Worm (Caenorhabditis elegans) whole organism, L2 larva: Measurements from ENCODE around the gene K09E4.1.

ENCODE experiments used
- ZK546.5 ChIP-seq: sonication (generic microtip); optimal IDR thresholded peaks from 2 replicates; lab custom pipeline; 2017; ENCODE audit warnings: missing biosample characterization, missing genetic modification characterization
- alr-1 ChIP-seq: fragments of 150-350 bp; optimal IDR thresholded peaks from 2 replicates; lab custom pipeline; 2014; ENCODE audit warnings: missing biosample characterization, missing genetic modification characterization
- aly-2 ChIP-seq: fragments of 150-350 bp; optimal IDR thresholded peaks from 2 replicates; lab custom pipeline; 2014; ENCODE audit warnings: missing biosample characterization, missing genetic modification characterization
- ama-1 ChIP-seq: fragments of 150-350 bp; optimal IDR thresholded peaks from 2 replicates; lab custom pipeline; 2018; ENCODE audit warnings: inconsistent platforms
- blmp-1 ChIP-seq: sonication (generic microtip); optimal IDR thresholded peaks from 2 replicates; lab custom pipeline; 2017; ENCODE audit warnings: missing genetic modification characterization, mild to moderate bottlenecking, missing compliant biosample characterization, antibody characterized with exemption, moderate library complexity; ENCODE audit not compliant: insufficient read depth
- egl-27 ChIP-seq: sonication (generic microtip); optimal IDR thresholded peaks from 3 replicates; lab custom pipeline; 2017; ENCODE audit warnings: missing biosample characterization, missing genetic modification reagents, missing genetic modification characterization
- fos-1 ChIP-seq: fragments of 150-350 bp; optimal IDR thresholded peaks from 2 replicates; lab custom pipeline; 2014; ENCODE audit warnings: missing biosample characterization, missing genetic modification characterization
- nhr-77 ChIP-seq: fragments of 150-350 bp; optimal IDR thresholded peaks from 2 replicates; lab custom pipeline; 2014; ENCODE audit warnings: missing biosample characterization, missing genetic modification characterization
- skn-1 ChIP-seq: sonication (generic microtip); optimal IDR thresholded peaks from 2 replicates; lab custom pipeline; 2017; ENCODE audit warnings: missing biosample characterization, missing genetic modification characterization

DNA sequence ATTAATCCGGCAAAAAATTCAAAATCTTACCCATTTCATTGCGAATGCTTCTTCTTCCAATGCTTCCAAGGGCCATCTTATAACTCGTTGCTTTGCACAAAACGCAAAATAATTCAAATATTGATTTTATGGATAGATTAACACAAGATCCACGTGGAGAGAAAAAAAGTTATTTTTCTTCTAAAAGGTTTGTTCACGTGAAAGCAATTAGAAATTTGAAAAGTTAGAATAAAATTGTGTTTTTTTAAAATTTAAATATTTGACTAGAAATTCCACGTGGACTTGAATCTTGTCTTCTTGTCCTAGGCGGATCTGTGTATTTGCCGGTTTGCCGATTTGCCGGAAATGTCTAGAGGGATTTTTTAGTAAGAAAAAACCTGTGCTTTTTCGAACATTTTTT lies 37.5 kb downstream of the K09E4.1 start, which contains the start of gene Y48B6A.5:
- TF ChIP-seq ZK546.5 (tag; lab: Kevin White, UChicago) (no peak), aly-2 (no peak), ama-1 (lab: Kevin White, UChicago) (no peak), skn-1 (tag; lab: Kevin White, UChicago) (no peak), alr-1 (tag; lab: Kevin White, UChicago) (no peak), egl-27 (no peak), nhr-77 (tag; lab: Kevin White, UChicago) (no peak), blmp-1 (tag; lab: Kevin White, UChicago) (no peak), fos-1 (no peak)
